Fruit fly (Drosophila melanogaster) whole organism, prepupa: ENCODE results near the gene TkR86C.
A peak's percentile ranks its signal among the peaks of the same experiment; 100 is the strongest.

Experiments used
- Blimp-1 ChIP-seq: fragments of 200-800 bp; sonication (Bioruptor generic); optimal IDR thresholded peaks from 3 replicates; lab custom pipeline; 2017; ENCODE audit warnings: missing biosample characterization, missing genetic modification characterization, mild to moderate bottlenecking, moderate library complexity, missing genetic modification reagents
- CG10669 ChIP-seq: fragments of 200-800 bp; sonication (Bioruptor generic); optimal IDR thresholded peaks from 3 replicates; lab custom pipeline; 2018; ENCODE audit warnings: missing biosample characterization, mild to moderate bottlenecking, missing genetic modification characterization, moderate library complexity
- CG11902 ChIP-seq: fragments of 200-800 bp; sonication (Bioruptor generic); optimal IDR thresholded peaks from 3 replicates; lab custom pipeline; 2016; ENCODE audit warnings: missing biosample characterization, missing genetic modification characterization
- CG15336 ChIP-seq: fragments of 200-800 bp; sonication (Bioruptor generic); IDR thresholded peaks from 2 replicates; pipeline ENCODE4 v1.3.6; 2022; ENCODE audit warnings: missing biosample characterization, missing genetic modification characterization
- CG1621 ChIP-seq: fragments of 200-800 bp; sonication (Bioruptor generic); optimal IDR thresholded peaks from 3 replicates; lab custom pipeline; 2018; ENCODE audit warnings: missing biosample characterization, mild to moderate bottlenecking, missing genetic modification characterization
- CG31627 ChIP-seq: fragments of 200-800 bp; sonication (Bioruptor generic); optimal IDR thresholded peaks from 3 replicates; lab custom pipeline; 2016; ENCODE audit warnings: missing biosample characterization, missing genetic modification characterization
- CG6163 ChIP-seq: fragments of 200-800 bp; sonication (Bioruptor generic); IDR thresholded peaks from 3 replicates; pipeline ENCODE4 v1.3.6; 2022; ENCODE audit warnings: missing biosample characterization, missing genetic modification characterization
- CG6276 ChIP-seq: fragments of 200-800 bp; sonication (Bioruptor generic); optimal IDR thresholded peaks from 2 replicates; lab custom pipeline; 2017; ENCODE audit warnings: missing biosample characterization, mild to moderate bottlenecking, missing genetic modification characterization
- CG8632 ChIP-seq: fragments of 200-800 bp; sonication (Bioruptor generic); optimal IDR thresholded peaks from 3 replicates; lab custom pipeline; 2016; ENCODE audit warnings: missing biosample characterization, missing genetic modification characterization
- Eip75B ChIP-seq: fragments of 200-800 bp; sonication (Bioruptor generic); optimal IDR thresholded peaks from 3 replicates; lab custom pipeline; 2016; ENCODE audit warnings: missing biosample characterization, missing genetic modification characterization
- Eip78C ChIP-seq: fragments of 200-800 bp; sonication (Bioruptor generic); peaks from one replicate; lab custom pipeline; 2016; ENCODE audit warnings: missing biosample characterization, missing genetic modification characterization
- Ets21C ChIP-seq: fragments of 200-800 bp; sonication (Bioruptor generic); optimal IDR thresholded peaks from 3 replicates; lab custom pipeline; 2016; ENCODE audit warnings: missing biosample characterization, missing genetic modification characterization
- Ets96B ChIP-seq: fragments of 200-800 bp; optimal IDR thresholded peaks from 2 replicates; lab custom pipeline; 2019; ENCODE audit warnings: missing biosample characterization, mild to moderate bottlenecking, missing genetic modification characterization, moderate library complexity
- Hr4 ChIP-seq: fragments of 200-800 bp; sonication (Bioruptor generic); optimal IDR thresholded peaks from 3 replicates; lab custom pipeline; 2016; ENCODE audit warnings: missing biosample characterization, missing genetic modification characterization
- Lpt ChIP-seq: fragments of 200-800 bp; sonication (Bioruptor generic); optimal IDR thresholded peaks from 3 replicates; lab custom pipeline; 2016; ENCODE audit warnings: missing biosample characterization, missing genetic modification characterization
- Sox102F ChIP-seq: fragments of 200-800 bp; sonication (Bioruptor generic); optimal IDR thresholded peaks from 2 replicates; lab custom pipeline; 2016; ENCODE audit warnings: missing biosample characterization, mild to moderate bottlenecking, missing genetic modification characterization
- Sox15 ChIP-seq: fragments of 200-800 bp; sonication (Bioruptor generic); optimal IDR thresholded peaks from 3 replicates; lab custom pipeline; 2016; ENCODE audit warnings: missing biosample characterization, missing genetic modification characterization
- achi ChIP-seq: fragments of 200-800 bp; sonication (Bioruptor generic); optimal IDR thresholded peaks from 3 replicates; lab custom pipeline; 2016; ENCODE audit warnings: missing biosample characterization, missing genetic modification characterization
- acj6 ChIP-seq: fragments of 200-800 bp; sonication (Bioruptor generic); optimal IDR thresholded peaks from 3 replicates; lab custom pipeline; 2016; ENCODE audit warnings: missing biosample characterization, missing genetic modification characterization
- cyc ChIP-seq: fragments of 200-800 bp; sonication (Bioruptor generic); optimal IDR thresholded peaks from 3 replicates; lab custom pipeline; 2016; ENCODE audit warnings: missing biosample characterization, missing genetic modification characterization
- dsx ChIP-seq: fragments of 200-800 bp; optimal IDR thresholded peaks from 3 replicates; lab custom pipeline; 2019; ENCODE audit warnings: missing biosample characterization, mild to moderate bottlenecking, missing genetic modification characterization, moderate library complexity; ENCODE audit not compliant: poor library complexity, severe bottlenecking
- esn ChIP-seq: fragments of 200-800 bp; sonication (Bioruptor generic); optimal IDR thresholded peaks from 2 replicates; lab custom pipeline; 2016; ENCODE audit warnings: missing biosample characterization, mild to moderate bottlenecking, missing genetic modification characterization, moderate library complexity
- fkh ChIP-seq: fragments of 200-800 bp; sonication (Bioruptor generic); optimal IDR thresholded peaks from 3 replicates; lab custom pipeline; 2017; ENCODE audit warnings: missing biosample characterization, mild to moderate bottlenecking, missing genetic modification characterization, moderate library complexity
- lz ChIP-seq: fragments of 200-800 bp; sonication (Bioruptor generic); optimal IDR thresholded peaks from 3 replicates; lab custom pipeline; 2016; ENCODE audit warnings: missing biosample characterization, missing genetic modification characterization
- net ChIP-seq: fragments of 200-800 bp; sonication (Bioruptor generic); optimal IDR thresholded peaks from 3 replicates; lab custom pipeline; 2016; ENCODE audit warnings: missing biosample characterization, missing genetic modification characterization
- svp ChIP-seq: fragments of 200-800 bp; sonication (Bioruptor generic); peaks from one replicate; lab custom pipeline; 2016; ENCODE audit warnings: missing biosample characterization, missing genetic modification characterization
- topi ChIP-seq: fragments of 200-800 bp; sonication (Bioruptor generic); optimal IDR thresholded peaks from 3 replicates; lab custom pipeline; 2016; ENCODE audit warnings: missing biosample characterization, missing genetic modification characterization
- vri ChIP-seq: fragments of 200-800 bp; sonication (Bioruptor generic); optimal IDR thresholded peaks from 3 replicates; lab custom pipeline; 2016; ENCODE audit warnings: missing biosample characterization, mild to moderate bottlenecking, missing genetic modification characterization

The TkR86C gene

dm6 chr3R:10709264-10709663 lies 41.8 kb downstream of the TkR86C start, which contains the start of gene CG31373:
TSS of gene CG31373 (minus strand) at chr3R:10709364.
- TF ChIP-seq CG6163 (GFP tag; lab: Robert Waterston, UW) (no peak), cyc (GFP tag; lab: Kevin White, UChicago) (no peak), topi (no peak), svp (GFP tag; lab: Kevin White, UChicago) (no peak), Blimp-1 (GFP tag; lab: Kevin White, UChicago) (no peak), CG15336 (no peak), Eip78C (GFP tag; lab: Kevin White, UChicago) (no peak), Sox102F (GFP tag; lab: Kevin White, UChicago) (no peak), vri (GFP tag; lab: Kevin White, UChicago) (no peak), CG10669 (GFP tag; lab: Kevin White, UChicago) (no peak), CG8632 (GFP tag; lab: Kevin White, UChicago) (no peak)

dm6 chr3R:10708169-10708568 lies 42.9 kb downstream of the TkR86C start, which contains the start of gene CG31278:
TSS of gene CG31278 (minus strand) at chr3R:10708340.
- TF ChIP-seq Ets96B (no peak), Sox15 (GFP tag; lab: Kevin White, UChicago) (no peak)
- TF ChIP-seq, all 60 proteins: peak for 0

- TF ChIP-seq CG15336, result no peak
- TF ChIP-seq svp (GFP tag; lab: Kevin White, UChicago), result peak; percentile 57
Observed at dm6 chr3R:10706763-10707162, 44.3 kb downstream of the TkR86C start, which contains the start of the genes CG31467 and CG14684. TSS of gene CG31467 (minus strand) at chr3R:10706863. TSS of gene CG14684 (plus strand) at chr3R:10706974.

- TF ChIP-seq Hr4 (GFP tag; lab: Kevin White, UChicago) (no peak), acj6 (GFP tag; lab: Kevin White, UChicago) (no peak), svp (GFP tag; lab: Kevin White, UChicago) (peak; percentile 8), Lpt (no peak)
Observed at dm6 chr3R:10704975-10705374, 46.1 kb downstream of the TkR86C start, which contains the start of gene CG31391. TSS of gene CG31391 (minus strand) at chr3R:10705075.

dm6 chr3R:10700638-10701037 lies 50.4 kb downstream of the TkR86C start:
- peak; percentile 91 for TF ChIP-seq svp (GFP tag; lab: Kevin White, UChicago)
- no peak for TF ChIP-seq lz (GFP tag; lab: Kevin White, UChicago)
- TF ChIP-seq cyc (GFP tag; lab: Kevin White, UChicago), result no peak
- TF ChIP-seq CG6276 (GFP tag; lab: Kevin White, UChicago), result no peak

dm6 chr3R:10699020-10699951 lies 51.7 kb downstream of the TkR86C start:
- TF ChIP-seq fkh (GFP tag; lab: Kevin White, UChicago), result peak; percentile 87
- no peak for TF ChIP-seq Eip78C (GFP tag; lab: Kevin White, UChicago)
- TF ChIP-seq svp (GFP tag; lab: Kevin White, UChicago), result peak; percentile 99

- peak; percentile 58 for TF ChIP-seq esn (GFP tag; lab: Kevin White, UChicago)
- peak; percentile 12 for TF ChIP-seq Eip75B (GFP tag; lab: Kevin White, UChicago)
- peak; percentile 47 for TF ChIP-seq achi (GFP tag; lab: Kevin White, UChicago)
- peak; percentile 2 for TF ChIP-seq dsx (GFP tag; lab: Kevin White, UChicago)
- peak; percentile 13 for TF ChIP-seq cyc (GFP tag; lab: Kevin White, UChicago)
- TF ChIP-seq CG1621 (tag; lab: Kevin White, UChicago), result no peak
- TF ChIP-seq svp (GFP tag; lab: Kevin White, UChicago), result peak; percentile 65
- no peak for TF ChIP-seq Lpt
- TF ChIP-seq lz (GFP tag; lab: Kevin White, UChicago), result peak; percentile 34
- TF ChIP-seq Sox15 (GFP tag; lab: Kevin White, UChicago), result no peak
- peak; percentile 32 for TF ChIP-seq CG31627 (GFP tag; lab: Kevin White, UChicago)
- no peak for TF ChIP-seq CG11902 (GFP tag; lab: Kevin White, UChicago)
- TF ChIP-seq Ets21C (GFP tag; lab: Kevin White, UChicago), result peak; percentile 31
- peak; percentile 18 for TF ChIP-seq vri (GFP tag; lab: Kevin White, UChicago)
- TF ChIP-seq net (GFP tag; lab: Kevin White, UChicago), result no peak
- TF ChIP-seq CG6163 (GFP tag; lab: Robert Waterston, UW), result no peak
- peak; percentile 57 for TF ChIP-seq fkh (GFP tag; lab: Kevin White, UChicago)
Observed at dm6 chr3R:10696371-10696777, 54.7 kb downstream of the TkR86C start, which contains the start of the genes pug, CG14683 and CG46459. TSS of gene pug (plus strand) at chr3R:10696534. TSS of gene CG14683 (plus strand) at chr3R:10696647. TSS of gene CG46459 (plus strand) at chr3R:10696647.
